Worm (Caenorhabditis elegans) whole organism, L2 larva: ENCODE data around the gene ZK550.6.

ENCODE experiments used
- alr-1 ChIP-seq: fragments of 150-350 bp; optimal IDR thresholded peaks from 2 replicates; lab custom pipeline; 2014; ENCODE audit warnings: missing biosample characterization, missing genetic modification characterization
- blmp-1 ChIP-seq: sonication (generic microtip); optimal IDR thresholded peaks from 2 replicates; lab custom pipeline; 2017; ENCODE audit warnings: missing genetic modification characterization, mild to moderate bottlenecking, missing compliant biosample characterization, antibody characterized with exemption, moderate library complexity; ENCODE audit not compliant: insufficient read depth
- elt-3 ChIP-seq: sonication (generic microtip); optimal IDR thresholded peaks from 2 replicates; lab custom pipeline; 2017; ENCODE audit warnings: missing biosample characterization, missing genetic modification characterization
- fos-1 ChIP-seq: fragments of 150-350 bp; optimal IDR thresholded peaks from 2 replicates; lab custom pipeline; 2014; ENCODE audit warnings: missing biosample characterization, missing genetic modification characterization
- gmeb-1 ChIP-seq: fragments of 150-350 bp; optimal IDR thresholded peaks from 2 replicates; lab custom pipeline; 2014; ENCODE audit warnings: missing biosample characterization, missing genetic modification characterization
- lin-39 ChIP-seq: fragments of 150-350 bp; optimal IDR thresholded peaks from 2 replicates; lab custom pipeline; 2014; ENCODE audit warnings: missing biosample characterization, missing genetic modification reagents, missing genetic modification characterization
- lsy-2 ChIP-seq, 2 experiments: fragments of 150-350 bp in 1 of 2; sonication (generic microtip) in 1 of 2; optimal IDR thresholded peaks; 2 replicates each; lab custom pipeline; 2014 to 2017; ENCODE audit warnings: missing biosample characterization in 2 of 2, missing genetic modification characterization in 2 of 2
- mdl-1 ChIP-seq, 2 experiments: fragments of 150-350 bp in 1 of 2; sonication (generic microtip) in 1 of 2; optimal IDR thresholded peaks; 2 replicates each; lab custom pipeline; 2017; ENCODE audit warnings: missing biosample characterization in 2 of 2, missing genetic modification characterization in 2 of 2
- nhr-237 ChIP-seq: fragments of 150-350 bp; optimal IDR thresholded peaks from 2 replicates; lab custom pipeline; 2014; ENCODE audit warnings: missing biosample characterization, missing genetic modification characterization
- sem-4 ChIP-seq: fragments of 150-350 bp; optimal IDR thresholded peaks from 2 replicates; lab custom pipeline; 2014; ENCODE audit warnings: missing biosample characterization, missing genetic modification reagents, missing genetic modification characterization
- snpc-4 ChIP-seq: fragments of 150-350 bp; optimal IDR thresholded peaks from 2 replicates; lab custom pipeline; 2014; ENCODE audit warnings: missing biosample characterization, missing genetic modification characterization
- unc-39 ChIP-seq: fragments of 150-350 bp; optimal IDR thresholded peaks from 2 replicates; lab custom pipeline; 2014; ENCODE audit warnings: missing biosample characterization, missing genetic modification characterization
- unc-55 ChIP-seq: fragments of 150-350 bp; sonication (generic microtip); optimal IDR thresholded peaks from 3 replicates; lab custom pipeline; 2014; ENCODE audit warnings: missing biosample characterization, missing genetic modification reagents, missing genetic modification characterization
- unc-62 ChIP-seq: fragments of 150-350 bp; optimal IDR thresholded peaks from 2 replicates; lab custom pipeline; 2014; ENCODE audit warnings: missing biosample characterization, missing genetic modification reagents, missing genetic modification characterization

DNA sequence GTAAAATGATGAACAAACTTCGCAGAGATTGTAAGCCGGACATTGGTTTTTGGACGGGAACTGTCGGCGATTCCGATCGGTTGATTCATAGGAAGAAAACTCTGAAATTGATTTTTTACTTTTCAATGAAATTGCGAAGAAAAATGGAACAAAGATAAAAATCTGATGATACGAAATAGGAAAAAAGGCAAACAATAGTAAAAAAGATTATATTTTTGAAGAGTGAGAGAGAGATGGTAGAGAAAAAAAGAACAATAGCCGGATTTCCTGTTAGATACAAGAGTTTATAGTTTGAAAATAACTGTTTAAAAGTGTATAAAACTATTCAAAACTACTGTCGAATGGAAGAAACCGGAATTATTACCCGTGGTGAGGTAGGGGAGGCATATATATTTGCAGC, 21.8 kb upstream of the ZK550.6 start, which contains the start of gene nra-1:
- no peak for TF ChIP-seq elt-3 (tag; lab: Kevin White, UChicago)
- TF ChIP-seq mdl-1 (tag; optimal IDR thresholded peaks at IDR 0.05; lab: Kevin White, UChicago): no peak
- no peak for TF ChIP-seq snpc-4 (tag; lab: Kevin White, UChicago)
- no peak for TF ChIP-seq sem-4 (tag; lab: Kevin White, UChicago)
- no peak for TF ChIP-seq unc-39
- TF ChIP-seq unc-55 (GFP tag; lab: Kevin White, UChicago): no peak
- TF ChIP-seq nhr-237 (tag; lab: Kevin White, UChicago): no peak
- TF ChIP-seq blmp-1 (tag; lab: Kevin White, UChicago): no peak
- TF ChIP-seq alr-1 (tag; lab: Kevin White, UChicago): no peak
- TF ChIP-seq lsy-2 (tag; optimal IDR thresholded peaks at IDR 0.05; lab: Kevin White, UChicago): no peak
- no peak for TF ChIP-seq unc-62 (GFP tag; lab: Kevin White, UChicago)
- TF ChIP-seq gmeb-1 (tag; lab: Kevin White, UChicago): no peak
- no peak for TF ChIP-seq lin-39 (tag; lab: Kevin White, UChicago)
- TF ChIP-seq fos-1 (tag; lab: Kevin White, UChicago): no peak
